Fruit fly (Drosophila melanogaster) whole organism, embryonic: ENCODE data around the gene AP-1mu.
A peak's percentile ranks its signal among the peaks of the same experiment; 100 is the strongest.

Experiments used
- Adf1 ChIP-seq: fragments of 200-800 bp; sonication (Bioruptor generic); IDR thresholded peaks from 2 replicates; pipeline ENCODE4 v1.3.6; 2022; ENCODE audit warnings: missing biosample characterization, missing genetic modification characterization
- Asciz ChIP-seq: fragments of 200-800 bp; sonication (Bioruptor generic); optimal IDR thresholded peaks from 2 replicates; lab custom pipeline; 2017; ENCODE audit warnings: missing biosample characterization, mild to moderate bottlenecking, missing genetic modification characterization, missing genetic modification reagents
- CG1024 ChIP-seq: fragments of 200-800 bp; sonication (Bioruptor generic); IDR thresholded peaks from 2 replicates; pipeline ENCODE4 v1.3.6; 2022; ENCODE audit warnings: missing biosample characterization, missing genetic modification characterization
- CG11085 ChIP-seq: fragments of 200-800 bp; sonication (Bioruptor generic); IDR thresholded peaks from 2 replicates; pipeline ENCODE4 v1.3.6; 2022; ENCODE audit warnings: missing biosample characterization, missing genetic modification characterization
- CG12219 ChIP-seq: fragments of 200-800 bp; sonication (Bioruptor generic); optimal IDR thresholded peaks from 3 replicates; lab custom pipeline; 2018; ENCODE audit warnings: missing biosample characterization, mild to moderate bottlenecking, missing genetic modification characterization
- CG15011 ChIP-seq: fragments of 200-800 bp; sonication (Bioruptor generic); optimal IDR thresholded peaks from 3 replicates; lab custom pipeline; 2018; ENCODE audit warnings: missing biosample characterization, mild to moderate bottlenecking, missing genetic modification characterization
- CG1792 ChIP-seq: fragments of 200-800 bp; sonication (Bioruptor generic); optimal IDR thresholded peaks from 2 replicates; lab custom pipeline; 2016; ENCODE audit warnings: missing biosample characterization, missing genetic modification characterization
- CG18619 ChIP-seq: fragments of 200-800 bp; sonication (Bioruptor generic); optimal IDR thresholded peaks from 3 replicates; lab custom pipeline; 2017; ENCODE audit warnings: missing biosample characterization, mild to moderate bottlenecking, missing genetic modification characterization
- CG2116 ChIP-seq: fragments of 200-800 bp; sonication (Bioruptor generic); optimal IDR thresholded peaks from 3 replicates; lab custom pipeline; 2018; ENCODE audit warnings: missing biosample characterization, mild to moderate bottlenecking, missing genetic modification characterization
- CG3163 ChIP-seq: fragments of 200-800 bp; sonication (Bioruptor generic); optimal IDR thresholded peaks from 3 replicates; lab custom pipeline; 2016; ENCODE audit warnings: missing biosample characterization, missing genetic modification characterization
- CG34224 ChIP-seq: fragments of 200-800 bp; sonication (Bioruptor generic); IDR thresholded peaks from 3 replicates; pipeline ENCODE4 v1.3.6; 2022; ENCODE audit warnings: missing biosample characterization, missing genetic modification characterization; ENCODE audit not compliant: partially characterized antibody
- CG4404 ChIP-seq: fragments of 200-800 bp; sonication (Bioruptor generic); IDR thresholded peaks from 2 replicates; pipeline ENCODE4 v1.3.6; 2022; ENCODE audit warnings: missing biosample characterization, missing genetic modification characterization
- CG6175 ChIP-seq: fragments of 200-800 bp; sonication (Bioruptor generic); IDR thresholded peaks from 3 replicates; pipeline ENCODE4 v1.3.6; 2022; ENCODE audit warnings: missing biosample characterization, missing genetic modification characterization
- CG6272 ChIP-seq: fragments of 200-800 bp; sonication (Bioruptor generic); IDR thresholded peaks from 2 replicates; pipeline ENCODE4 v1.3.6; 2022; ENCODE audit warnings: missing biosample characterization, missing genetic modification characterization
- D19A ChIP-seq: fragments of 200-800 bp; optimal IDR thresholded peaks from 3 replicates; lab custom pipeline; 2019; ENCODE audit warnings: missing biosample characterization, mild to moderate bottlenecking, missing genetic modification characterization, moderate library complexity
- Deaf1 ChIP-seq: fragments of 200-800 bp; optimal IDR thresholded peaks from 3 replicates; lab custom pipeline; 2019; ENCODE audit warnings: missing biosample characterization, mild to moderate bottlenecking, missing genetic modification characterization, moderate library complexity
- Dll ChIP-seq: fragments of 200-800 bp; sonication (Bioruptor generic); IDR thresholded peaks from 4 replicates; pipeline ENCODE4 v1.3.6; 2022; ENCODE audit warnings: missing biosample characterization, missing genetic modification characterization; ENCODE audit not compliant: partially characterized antibody
- Drgx ChIP-seq: fragments of 200-800 bp; sonication (Bioruptor generic); IDR thresholded peaks from 2 replicates; pipeline ENCODE4 v1.3.6; 2022; ENCODE audit warnings: missing biosample characterization, missing genetic modification characterization
- GATAe ChIP-seq: fragments of 200-800 bp; sonication (Bioruptor generic); conservative IDR thresholded peaks from 2 replicates; pipeline ENCODE4 v1.3.6; 2022; ENCODE audit warnings: missing biosample characterization, missing genetic modification characterization
- HLH3B ChIP-seq: fragments of 200-800 bp; sonication (Bioruptor generic); IDR thresholded peaks from 2 replicates; pipeline ENCODE4 v1.3.6; 2022; ENCODE audit warnings: missing biosample characterization, missing genetic modification characterization
- Hmr ChIP-seq: fragments of 200-800 bp; sonication (Bioruptor generic); optimal IDR thresholded peaks from 3 replicates; lab custom pipeline; 2017; ENCODE audit warnings: mild to moderate bottlenecking, missing biosample characterization, missing genetic modification reagents, missing genetic modification characterization
- Hr78 ChIP-seq, 2 experiments: fragments of 200-800 bp in 1 of 2; fragments of >200 bp in 1 of 2; sonication (Bioruptor generic) in 1 of 2; optimal IDR thresholded peaks; 2 replicates each; lab custom pipeline; 2017 to 2019; ENCODE audit warnings: missing biosample characterization in 2 of 2, missing genetic modification characterization in 2 of 2, mild to moderate bottlenecking in 1 of 2, moderate library complexity in 1 of 2
- Jarid2 ChIP-seq: fragments of 200-800 bp; sonication (Bioruptor generic); optimal IDR thresholded peaks from 3 replicates; lab custom pipeline; 2017; ENCODE audit warnings: mild to moderate bottlenecking, missing biosample characterization, missing genetic modification reagents, missing genetic modification characterization
- Nf-YA ChIP-seq: fragments of 200-800 bp; sonication (Bioruptor generic); IDR thresholded peaks from 2 replicates; pipeline ENCODE4 v1.3.6; 2022; ENCODE audit warnings: missing biosample characterization, missing genetic modification characterization
- Taf1 ChIP-seq: fragments of 200-800 bp; sonication (Bioruptor generic); IDR thresholded peaks from 2 replicates; pipeline ENCODE4 v1.3.6; 2022; ENCODE audit warnings: missing biosample characterization, missing genetic modification characterization
- Trl ChIP-seq, 3 experiments: fragments of >200 bp in 2 of 3; fragments of 200-800 bp in 1 of 3; sonication (Bioruptor generic) in 1 of 3; optimal IDR thresholded peaks; 2 replicates in 1 of 3; 3 replicates in 2 of 3; lab custom pipeline; 2016 to 2017; ENCODE audit warnings: missing biosample characterization in 1 of 3, missing genetic modification characterization in 1 of 3
- abd-A ChIP-seq: fragments of 200-800 bp; sonication (Bioruptor generic); optimal IDR thresholded peaks from 3 replicates; lab custom pipeline; 2019; ENCODE audit warnings: missing biosample characterization, mild to moderate bottlenecking, missing genetic modification characterization, moderate library complexity
- ap ChIP-seq: fragments of 200-800 bp; sonication (Bioruptor generic); IDR thresholded peaks from 2 replicates; pipeline ENCODE4 v1.3.6; 2022; ENCODE audit warnings: missing biosample characterization, missing genetic modification characterization
- ara ChIP-seq: fragments of 200-800 bp; sonication (Bioruptor generic); IDR thresholded peaks from 2 replicates; pipeline ENCODE4 v1.3.6; 2022; ENCODE audit warnings: missing biosample characterization, missing genetic modification characterization
- az2 ChIP-seq: fragments of 200-800 bp; sonication (Bioruptor generic); optimal IDR thresholded peaks from 3 replicates; lab custom pipeline; 2016; ENCODE audit warnings: missing biosample characterization, missing genetic modification characterization
- caup ChIP-seq: fragments of 200-800 bp; sonication (Bioruptor generic); optimal IDR thresholded peaks from 3 replicates; lab custom pipeline; 2017; ENCODE audit warnings: missing biosample characterization, mild to moderate bottlenecking, missing genetic modification characterization, moderate library complexity; ENCODE audit not compliant: severe bottlenecking
- cg ChIP-seq: fragments of 200-800 bp; sonication (Bioruptor generic); optimal IDR thresholded peaks from 3 replicates; lab custom pipeline; 2019; ENCODE audit warnings: missing biosample characterization, mild to moderate bottlenecking, missing genetic modification characterization, moderate library complexity
- chinmo ChIP-seq: fragments of 200-800 bp; sonication (Bioruptor generic); IDR thresholded peaks from 4 replicates; pipeline ENCODE4 v1.3.6; 2022; ENCODE audit warnings: missing biosample characterization, missing genetic modification characterization; ENCODE audit not compliant: partially characterized antibody
- dm ChIP-seq: fragments of 200-800 bp; sonication (Bioruptor generic); optimal IDR thresholded peaks from 3 replicates; lab custom pipeline; 2016; ENCODE audit warnings: missing biosample characterization, missing genetic modification characterization
- dmrt11E ChIP-seq: fragments of 200-800 bp; sonication (Bioruptor generic); optimal IDR thresholded peaks from 3 replicates; lab custom pipeline; 2018; ENCODE audit warnings: missing biosample characterization, mild to moderate bottlenecking, missing genetic modification characterization, moderate library complexity
- ems ChIP-seq: fragments of 200-800 bp; sonication (Bioruptor generic); optimal IDR thresholded peaks from 3 replicates; lab custom pipeline; 2016; ENCODE audit warnings: missing biosample characterization, missing genetic modification characterization
- fu2 ChIP-seq: fragments of 200-800 bp; sonication (Bioruptor generic); optimal IDR thresholded peaks from 2 replicates; lab custom pipeline; 2016; ENCODE audit warnings: missing biosample characterization, missing genetic modification characterization
- gcm ChIP-seq: fragments of 200-800 bp; sonication (Bioruptor generic); optimal IDR thresholded peaks from 2 replicates; lab custom pipeline; 2019; ENCODE audit warnings: missing biosample characterization, mild to moderate bottlenecking, missing genetic modification characterization, moderate library complexity
- grau ChIP-seq: fragments of 200-800 bp; optimal IDR thresholded peaks from 3 replicates; lab custom pipeline; 2019; ENCODE audit warnings: missing biosample characterization, mild to moderate bottlenecking, missing genetic modification characterization, moderate library complexity
- inv ChIP-seq: fragments of 200-800 bp; sonication (Bioruptor generic); IDR thresholded peaks from 2 replicates; pipeline ENCODE4 v1.3.6; 2022; ENCODE audit warnings: missing biosample characterization, missing genetic modification characterization; ENCODE audit not compliant: partially characterized antibody
- nerfin-2 ChIP-seq: fragments of 200-800 bp; sonication (Bioruptor generic); IDR thresholded peaks from 2 replicates; pipeline ENCODE4 v1.3.6; 2022; ENCODE audit warnings: missing biosample characterization, missing genetic modification characterization; ENCODE audit not compliant: partially characterized antibody
- pum ChIP-seq: fragments of 200-800 bp; sonication (Bioruptor generic); optimal IDR thresholded peaks from 2 replicates; lab custom pipeline; 2016; ENCODE audit warnings: missing biosample characterization, missing genetic modification characterization
- sob ChIP-seq: fragments of 200-800 bp; sonication (Bioruptor generic); IDR thresholded peaks from 2 replicates; pipeline ENCODE4 v1.3.6; 2022; ENCODE audit warnings: missing biosample characterization, missing genetic modification characterization
- sr ChIP-seq: fragments of 200-800 bp; sonication (Bioruptor generic); IDR thresholded peaks from 3 replicates; pipeline ENCODE4 v1.3.6; 2022; ENCODE audit warnings: missing biosample characterization, missing genetic modification characterization
- zf30C ChIP-seq: fragments of 200-800 bp; sonication (Bioruptor generic); optimal IDR thresholded peaks from 3 replicates; lab custom pipeline; 2018; ENCODE audit warnings: missing biosample characterization, mild to moderate bottlenecking, missing genetic modification characterization

AP-1mu gene

DNA sequence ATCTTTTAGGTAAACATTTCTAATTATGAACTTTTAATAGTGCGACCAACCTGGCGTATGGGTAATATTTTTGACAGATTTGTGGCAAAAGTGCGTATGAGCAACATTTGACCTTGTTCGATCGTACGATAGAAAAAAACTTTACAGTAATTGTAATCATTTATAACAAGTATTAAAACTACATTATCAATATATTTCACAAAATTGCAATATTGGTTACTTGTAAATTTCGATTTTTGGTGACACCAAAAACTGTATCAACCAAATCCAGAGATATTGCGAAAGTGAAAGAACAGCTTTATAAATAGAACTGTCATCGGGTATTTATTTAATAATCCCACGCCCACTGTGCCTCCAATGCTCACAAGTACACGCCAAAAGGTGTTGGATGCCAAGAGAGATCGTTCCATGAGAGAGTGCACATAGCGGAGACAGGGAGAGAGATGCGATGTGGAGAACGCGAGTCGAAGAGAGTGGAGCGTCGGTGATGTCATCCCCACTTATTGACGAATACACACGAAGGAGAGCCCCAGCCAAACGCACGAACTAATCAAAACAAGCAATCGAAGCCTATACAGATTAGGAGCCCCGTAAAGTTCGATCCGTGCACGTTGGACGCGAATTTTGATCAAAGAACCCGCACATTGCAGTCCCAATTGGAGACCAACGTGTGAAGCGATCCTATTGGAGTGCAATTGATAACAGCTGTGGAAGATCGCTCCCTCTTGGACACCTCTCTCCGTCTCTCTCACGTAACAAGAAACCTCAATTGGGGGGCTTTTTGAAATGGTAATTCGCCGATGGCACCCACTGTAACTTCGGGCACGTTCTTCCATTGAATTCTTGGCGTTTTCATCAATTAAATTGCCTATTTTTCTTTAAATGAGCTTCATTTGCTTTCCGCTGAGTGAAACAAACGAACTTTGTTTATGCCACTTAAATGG is 25.9 kb downstream of the AP-1mu start (continued):
- TF ChIP-seq az2 (GFP tag; lab: Kevin White, UChicago) (peak; percentile 95), CG3163 (GFP tag; lab: Kevin White, UChicago) (peak; percentile 63), CG34224 (no peak; the same call in 2 of the 3 replicates), pum (GFP tag; lab: Kevin White, UChicago) (peak; percentile 91), ara (GFP tag; lab: Robert Waterston, UW) (peak; percentile 77), CG18619 (GFP tag; lab: Kevin White, UChicago) (peak; percentile 99), ems (GFP tag; lab: Kevin White, UChicago) (peak; percentile 88), sob (GFP tag; lab: Robert Waterston, UW) (peak; percentile 85), dm (GFP tag; lab: Kevin White, UChicago) (peak; percentile 74), CG4404 (peak; percentile 86), nerfin-2 (0 out of 2 replicates have a peak, but pooled peaks have one; percentile 34), D19A (tag; lab: Kevin White, UChicago) (peak; percentile 94)

DNA sequence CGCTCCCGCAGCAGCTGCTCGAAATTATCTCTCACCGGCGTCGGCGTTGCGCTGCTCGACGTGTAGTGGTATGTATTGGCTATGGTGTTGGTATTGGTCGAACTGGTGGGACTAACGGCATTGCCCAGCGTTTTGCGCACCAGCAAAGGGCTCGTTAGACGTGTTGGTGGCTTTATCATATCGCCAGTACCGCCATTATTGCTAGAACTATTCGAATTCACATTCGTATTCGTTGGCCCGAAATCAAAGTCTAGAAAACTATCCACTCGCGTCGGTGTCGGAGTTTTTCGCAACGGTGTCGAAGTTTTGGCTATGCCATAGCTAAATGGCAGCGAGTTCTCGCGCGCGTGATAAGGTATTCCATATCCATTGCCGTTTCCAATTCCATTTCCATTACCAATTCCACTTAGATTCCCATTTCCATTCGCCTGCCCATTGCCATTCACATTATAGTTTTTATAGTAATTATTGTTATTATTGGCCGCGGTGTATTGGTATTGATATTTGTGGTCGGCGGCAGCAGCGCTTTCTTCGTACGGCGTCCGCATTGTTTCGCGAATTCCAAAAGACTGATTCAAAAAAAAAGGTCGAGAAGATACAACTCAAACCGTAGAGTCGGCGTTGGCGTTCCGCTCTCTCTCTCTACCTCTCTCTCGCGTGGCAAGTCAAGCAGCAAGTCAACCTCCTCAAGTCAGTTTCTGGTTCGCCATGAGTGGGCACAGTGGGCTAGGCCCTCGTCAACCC is 26.7 kb downstream of the AP-1mu start, which contains the start of gene by:
Gene by (minus strand): TSS at position 575 of the 744 bp plus-strand sequence.
- TF ChIP-seq abd-A (peak; percentile 41), inv (GFP tag; lab: Robert Waterston, UW) (no peak; the same call in 1 of the 2 replicates), CG1024 (GFP tag; lab: Robert Waterston, UW) (no peak), dmrt11E (tag; lab: Kevin White, UChicago) (no peak), HLH3B (GFP tag; lab: Robert Waterston, UW) (no peak), ap (GFP tag; lab: Robert Waterston, UW) (no peak), Adf1 (GFP tag; lab: Robert Waterston, UW) (peak; percentile 38; the same call in 1 of the 2 replicates), Taf1 (GFP tag; lab: Robert Waterston, UW) (no peak), Hmr (GFP tag; lab: Kevin White, UChicago) (no peak), CG1792 (GFP tag; lab: Kevin White, UChicago) (no peak), CG2116 (GFP tag; lab: Kevin White, UChicago) (no peak), Deaf1 (peak; percentile 51), CG15011 (GFP tag; lab: Kevin White, UChicago) (no peak), gcm (no peak), fu2 (GFP tag; lab: Kevin White, UChicago) (no peak), cg (peak; percentile 47), Trl (optimal IDR thresholded peaks at IDR 0.05; lab: Kevin White, UChicago) (peak in 1 of 2 experiments; percentile 75), Trl (GFP tag; optimal IDR thresholded peaks at IDR 0.05; lab: Kevin White, UChicago) (no peak), Jarid2 (GFP tag; lab: Kevin White, UChicago) (peak; percentile 71), grau (tag; lab: Kevin White, UChicago) (no peak), CG6272 (no peak), CG11085 (GFP tag; lab: Robert Waterston, UW) (no peak), zf30C (GFP tag; lab: Kevin White, UChicago) (no peak), Hr78 (GFP tag; optimal IDR thresholded peaks at IDR 0.05; lab: Kevin White, UChicago) (no peak), caup (GFP tag; lab: Kevin White, UChicago) (no peak), CG6175 (no peak), GATAe (GFP tag; lab: Robert Waterston, UW) (no peak), Dll (GFP tag; lab: Robert Waterston, UW) (no peak), dm (GFP tag; lab: Kevin White, UChicago) (no peak), Drgx (GFP tag; lab: Robert Waterston, UW) (no peak), CG12219 (GFP tag; lab: Kevin White, UChicago) (no peak), Asciz (GFP tag; lab: Kevin White, UChicago) (no peak), Nf-YA (GFP tag; lab: Robert Waterston, UW) (no peak), sr (GFP tag; lab: Robert Waterston, UW) (peak; percentile 60; the same call in 2 of the 3 replicates), chinmo (GFP tag; lab: Robert Waterston, UW) (peak; percentile 83; the same call in 3 of the 4 replicates)
